Fruit fly (Drosophila melanogaster) whole organism, embryonic: ENCODE data around the gene GramD1B.

ENCODE experiments used
- CG10321 ChIP-seq: fragments of 200-800 bp; sonication (Bioruptor generic); IDR thresholded peaks from 2 replicates; pipeline ENCODE4 v1.3.6; 2022; ENCODE audit warnings: missing biosample characterization, missing genetic modification characterization
- CG17328 ChIP-seq: fragments of 200-800 bp; sonication (Bioruptor generic); IDR thresholded peaks from 2 replicates; pipeline ENCODE4 v1.3.6; 2022; ENCODE audit warnings: missing biosample characterization, missing genetic modification characterization
- CG31441 ChIP-seq: fragments of 200-800 bp; sonication (Bioruptor generic); IDR thresholded peaks from 2 replicates; pipeline ENCODE4 v1.3.6; 2022; ENCODE audit warnings: missing biosample characterization, missing genetic modification characterization
- CG3407 ChIP-seq: fragments of 200-800 bp; sonication (Bioruptor generic); optimal IDR thresholded peaks from 2 replicates; lab custom pipeline; 2018; ENCODE audit warnings: missing biosample characterization, mild to moderate bottlenecking, missing genetic modification characterization
- GATAe ChIP-seq: fragments of 200-800 bp; sonication (Bioruptor generic); conservative IDR thresholded peaks from 2 replicates; pipeline ENCODE4 v1.3.6; 2022; ENCODE audit warnings: missing biosample characterization, missing genetic modification characterization
- lola ChIP-seq, 3 experiments: fragments of >200 bp in 2 of 3; fragments of 200-800 bp in 1 of 3; sonication (Bioruptor generic) in 1 of 3; optimal IDR thresholded peaks; 2 replicates each; lab custom pipeline; 2017 to 2019; ENCODE audit warnings: missing biosample characterization in 3 of 3, missing genetic modification characterization in 3 of 3, mild to moderate bottlenecking in 1 of 3, moderate library complexity in 1 of 3

DNA sequence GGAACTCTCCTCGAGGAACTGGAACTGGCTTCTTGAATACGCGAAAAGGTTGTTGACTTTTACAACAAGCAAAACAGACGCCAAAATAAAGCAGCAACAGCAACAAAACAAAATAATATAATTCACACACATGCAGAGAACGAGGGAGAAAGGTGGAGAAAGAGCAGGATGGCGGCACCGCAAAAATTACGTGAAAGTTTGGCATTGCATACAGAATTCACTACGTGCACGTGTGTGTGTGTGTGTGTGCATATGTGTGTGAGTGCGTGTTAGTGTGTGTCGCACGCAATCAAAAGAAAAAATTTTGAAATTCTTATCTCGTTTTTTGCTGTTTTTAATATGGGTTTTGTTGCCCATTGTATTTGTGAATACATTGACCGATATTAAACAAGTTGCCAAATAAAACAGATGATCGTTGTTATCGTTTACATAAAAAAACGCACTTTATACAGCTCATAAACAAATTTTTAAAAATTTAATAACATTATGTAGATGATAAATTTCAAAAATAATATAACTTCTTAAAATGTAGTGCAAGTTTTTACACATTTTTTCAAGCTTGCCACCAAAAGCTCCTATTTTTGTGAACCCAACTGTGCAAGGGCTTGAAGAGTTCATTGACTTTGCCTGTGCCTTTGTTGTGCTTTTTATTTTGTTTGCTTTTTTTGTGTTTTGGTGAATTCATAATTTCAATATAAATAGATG, 31.8 kb downstream of the GramD1B start:
- TF ChIP-seq CG3407 (GFP tag; lab: Kevin White, UChicago) (no peak), CG17328 (GFP tag; lab: Robert Waterston, UW) (no peak), GATAe (GFP tag; lab: Robert Waterston, UW) (no peak), lola (GFP tag; optimal IDR thresholded peaks at IDR 0.05; lab: Kevin White, UChicago) (peak in 1 of 3 experiments; percentile 15), CG31441 (no peak; the same call in 1 of the 2 replicates), CG10321 (GFP tag; lab: Robert Waterston, UW) (no peak)
